Worm (Caenorhabditis elegans): Measurements from ENCODE around the gene clik-1.

The clik-1 gene

DNA sequence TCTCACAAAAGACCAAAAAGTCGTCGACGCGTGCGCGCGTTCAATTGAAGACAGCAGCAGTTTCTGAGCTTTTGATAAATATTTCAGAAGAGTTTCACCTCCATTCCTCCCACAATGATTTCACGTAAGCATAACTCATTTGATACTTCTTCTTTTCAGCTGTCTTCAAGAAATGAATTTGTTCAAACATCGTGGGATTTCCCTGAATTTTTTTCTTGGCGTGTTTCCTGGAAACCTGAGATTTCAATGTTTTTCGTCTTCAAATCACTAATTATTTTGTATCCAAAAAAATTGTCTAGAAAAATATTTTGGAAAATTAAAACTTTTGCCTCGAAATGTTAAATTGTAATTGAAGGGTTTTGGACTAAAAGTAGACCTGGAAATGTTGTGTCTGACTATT lies 9.9 kb upstream of the clik-1 start:
- no peak for TF ChIP-seq unc-62 (GFP tag; optimal IDR thresholded peaks at IDR 0.05)
- TF ChIP-seq nhr-129 (tag; optimal IDR thresholded peaks at IDR 0.05) = no peak
- no peak for TF ChIP-seq sma-3 (GFP tag; optimal IDR thresholded peaks at IDR 0.05)
- TF ChIP-seq unc-55 (GFP tag; optimal IDR thresholded peaks at IDR 0.05) = no peak
- no peak for TF ChIP-seq alr-1 (tag; optimal IDR thresholded peaks at IDR 0.05)
- no peak for TF ChIP-seq mbf-1 (tag; optimal IDR thresholded peaks at IDR 0.05)
- no peak for TF ChIP-seq F13H6.1 (tag; optimal IDR thresholded peaks at IDR 0.05)
- no peak for TF ChIP-seq sem-4 (tag; optimal IDR thresholded peaks at IDR 0.05)
- TF ChIP-seq nhr-237 (tag; optimal IDR thresholded peaks at IDR 0.05) = no peak
- TF ChIP-seq snpc-4 (tag; optimal IDR thresholded peaks at IDR 0.05) = no peak
- no peak for TF ChIP-seq mab-5 (tag; optimal IDR thresholded peaks at IDR 0.05)
- TF ChIP-seq nhr-21 (tag; optimal IDR thresholded peaks at IDR 0.05) = no peak
- no peak for TF ChIP-seq ceh-16 (tag; optimal IDR thresholded peaks at IDR 0.05)

DNA sequence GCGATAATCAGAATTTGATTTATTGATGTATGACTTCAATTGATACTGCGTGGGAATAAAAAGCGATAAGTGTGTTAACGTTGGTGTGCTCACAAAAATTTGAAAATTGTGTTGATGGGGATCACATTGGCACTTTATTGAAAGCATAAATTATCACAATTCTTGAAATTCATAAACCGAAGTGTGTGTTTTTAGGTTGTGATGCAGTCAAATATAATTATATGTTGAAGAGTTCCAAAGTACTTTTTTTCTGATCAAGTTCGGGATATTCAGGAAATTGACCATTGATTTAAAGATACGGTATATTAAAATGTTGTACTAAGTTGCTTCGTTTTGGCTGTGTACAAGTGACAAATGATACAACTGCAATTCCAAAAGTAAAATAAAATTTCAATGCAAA lies 7.2 kb upstream of the clik-1 start, which contains the start of gene srh-28:
TSS of gene srh-28 (minus strand) at position 101 of the 400 bp plus-strand sequence.
- TF ChIP-seq nhr-237 (tag; optimal IDR thresholded peaks at IDR 0.05) = no peak
- no peak for TF ChIP-seq nhr-12 (tag; optimal IDR thresholded peaks at IDR 0.05)
- TF ChIP-seq unc-55 (GFP tag; optimal IDR thresholded peaks at IDR 0.05) = no peak
- no peak for TF ChIP-seq zag-1 (tag; optimal IDR thresholded peaks at IDR 0.05)
- TF ChIP-seq lin-39 (tag; optimal IDR thresholded peaks at IDR 0.05) = no peak
- TF ChIP-seq ceh-16 (tag; optimal IDR thresholded peaks at IDR 0.05) = no peak
- TF ChIP-seq nhr-77 (tag; optimal IDR thresholded peaks at IDR 0.05) = no peak
- no peak for TF ChIP-seq ztf-4 (tag; optimal IDR thresholded peaks at IDR 0.05)
- TF ChIP-seq ama-1 (optimal IDR thresholded peaks at IDR 0.05) = no peak
- TF ChIP-seq aly-2 (tag; optimal IDR thresholded peaks at IDR 0.05) = no peak
- no peak for TF ChIP-seq R02D3.7 (tag; optimal IDR thresholded peaks at IDR 0.05)
- TF ChIP-seq nhr-21 (tag; optimal IDR thresholded peaks at IDR 0.05) = no peak
- no peak for TF ChIP-seq lsy-2 (tag; optimal IDR thresholded peaks at IDR 0.05)
- no peak for TF ChIP-seq Y55F3AM.14 (GFP tag; optimal IDR thresholded peaks at IDR 0.05)
- no peak for TF ChIP-seq ztf-1 (GFP tag; conservative IDR thresholded peaks at IDR 0.05)
- no peak for TF ChIP-seq nhr-23 (tag; optimal IDR thresholded peaks at IDR 0.05)

DNA sequence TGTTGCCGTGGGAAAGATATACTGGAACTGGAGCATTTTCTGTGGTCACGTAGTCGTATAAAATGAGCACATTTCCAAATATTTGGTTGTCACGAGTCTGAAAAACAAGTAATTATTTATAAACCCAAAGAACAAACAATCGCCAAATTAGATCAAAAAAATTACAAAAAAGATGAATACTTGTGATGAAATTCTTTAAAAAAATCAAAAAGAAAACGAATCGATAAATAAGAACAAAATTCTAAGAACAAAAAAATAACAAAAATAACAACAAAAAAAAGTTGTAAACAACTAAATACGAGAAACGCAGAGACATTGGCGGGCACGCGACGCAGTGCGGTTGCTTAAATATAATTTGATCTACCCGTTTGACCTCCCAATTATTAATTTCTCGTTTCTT lies 5.2 kb upstream of the clik-1 start, which contains the start of gene ZC404.16:
TSS of gene ZC404.16 (minus strand) at position 101 of the 400 bp plus-strand sequence.
- TF ChIP-seq sma-9 (GFP tag; optimal IDR thresholded peaks at IDR 0.05) (no peak), sma-9 (tag; optimal IDR thresholded peaks at IDR 0.05) (no peak), nhr-25 (tag; optimal IDR thresholded peaks at IDR 0.05) (no peak)

DNA sequence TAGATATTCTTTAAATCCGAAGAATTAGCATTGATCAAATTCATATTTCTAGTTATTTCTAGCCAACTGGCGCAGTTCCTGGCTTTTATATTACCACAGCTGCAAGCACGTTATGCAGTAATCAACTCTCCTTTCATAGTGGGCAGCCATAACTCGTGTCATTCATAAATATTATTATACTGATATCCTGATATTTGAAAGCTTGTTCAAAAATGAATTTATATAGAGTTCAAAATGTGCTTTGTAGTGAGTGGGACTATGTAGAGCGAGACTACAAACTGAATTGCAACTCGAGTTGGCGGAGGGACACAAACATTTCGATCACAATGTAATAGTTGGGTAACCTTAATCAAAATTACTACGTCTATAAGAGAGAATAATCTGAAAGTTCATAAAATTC lies 3.1 kb upstream of the clik-1 start, which contains the start of gene srh-30:
TSS of gene srh-30 (minus strand) at position 101 of the 400 bp plus-strand sequence.
- TF ChIP-seq nhr-23 (tag; optimal IDR thresholded peaks at IDR 0.05) = no peak
- no peak for TF ChIP-seq lin-13 (GFP tag; optimal IDR thresholded peaks at IDR 0.05)
- TF ChIP-seq R02D3.7 (tag; optimal IDR thresholded peaks at IDR 0.05) = no peak
- no peak for TF ChIP-seq lin-11 (tag; optimal IDR thresholded peaks at IDR 0.05)
- TF ChIP-seq crh-2 (tag; optimal IDR thresholded peaks at IDR 0.05) = no peak
- TF ChIP-seq ceh-16 (tag; optimal IDR thresholded peaks at IDR 0.05) = no peak
- TF ChIP-seq blmp-1 (tag; optimal IDR thresholded peaks at IDR 0.05; ENCODE audit: insufficient read depth) = no peak
- no peak for TF ChIP-seq unc-39 (tag; optimal IDR thresholded peaks at IDR 0.05)
- no peak for TF ChIP-seq dmd-4 (tag; optimal IDR thresholded peaks at IDR 0.05)
- no peak for TF ChIP-seq mdl-1 (tag; optimal IDR thresholded peaks at IDR 0.05)
- TF ChIP-seq fos-1 (tag; optimal IDR thresholded peaks at IDR 0.05) = no peak
- TF ChIP-seq lsy-2 (tag; optimal IDR thresholded peaks at IDR 0.05) = no peak
- no peak for TF ChIP-seq lin-39 (tag; optimal IDR thresholded peaks at IDR 0.05)
- no peak for TF ChIP-seq ztf-11 (tag; optimal IDR thresholded peaks at IDR 0.05)
- no peak for TF ChIP-seq sma-3 (GFP tag; optimal IDR thresholded peaks at IDR 0.05)
- TF ChIP-seq Y55F3AM.14 (GFP tag; optimal IDR thresholded peaks at IDR 0.05) = no peak
- TF ChIP-seq nhr-21 (tag; optimal IDR thresholded peaks at IDR 0.05) = no peak
- no peak for TF ChIP-seq mbf-1 (tag; optimal IDR thresholded peaks at IDR 0.05)

DNA sequence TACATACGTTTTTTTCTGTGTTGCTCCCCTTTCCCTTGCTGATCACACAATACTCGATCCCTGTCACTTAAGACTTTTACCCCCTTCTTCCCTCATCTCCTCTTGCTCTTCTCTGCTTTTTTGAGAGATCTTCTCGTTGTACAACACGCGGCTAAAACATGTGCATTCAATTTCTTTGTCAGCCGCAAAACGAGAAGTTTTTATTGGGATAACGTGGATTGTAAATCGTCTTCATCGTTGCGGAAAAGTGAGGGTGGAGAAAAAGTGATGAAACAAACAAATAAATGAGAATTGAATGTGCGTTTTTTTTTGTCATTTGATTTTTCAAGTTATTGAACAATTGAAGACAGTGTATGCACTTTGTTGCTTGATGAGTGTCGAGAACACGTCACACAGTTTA lies 908 bp upstream of the clik-1 start:
- TF ChIP-seq nhr-237 (tag; optimal IDR thresholded peaks at IDR 0.05) (no peak), peb-1 (tag; optimal IDR thresholded peaks at IDR 0.05) (no peak), ceh-82 (tag; optimal IDR thresholded peaks at IDR 0.05) (no peak), R02D3.7 (tag; optimal IDR thresholded peaks at IDR 0.05) (no peak), blmp-1 (tag; optimal IDR thresholded peaks at IDR 0.05; ENCODE audit: insufficient read depth) (no peak), unc-55 (GFP tag; optimal IDR thresholded peaks at IDR 0.05) (no peak), ceh-16 (tag; optimal IDR thresholded peaks at IDR 0.05) (no peak), elt-3 (tag; optimal IDR thresholded peaks at IDR 0.05) (no peak), mab-5 (tag; optimal IDR thresholded peaks at IDR 0.05) (no peak), Y55F3AM.14 (GFP tag; optimal IDR thresholded peaks at IDR 0.05) (no peak), lin-39 (tag; optimal IDR thresholded peaks at IDR 0.05) (no peak), ztf-1 (GFP tag; conservative IDR thresholded peaks at IDR 0.05) (no peak), nhr-129 (tag; optimal IDR thresholded peaks at IDR 0.05) (no peak), nhr-23 (tag; optimal IDR thresholded peaks at IDR 0.05) (no peak), lin-11 (tag; optimal IDR thresholded peaks at IDR 0.05) (no peak), dmd-4 (tag; optimal IDR thresholded peaks at IDR 0.05) (no peak), lin-13 (GFP tag; optimal IDR thresholded peaks at IDR 0.05) (no peak), nhr-10 (tag; optimal IDR thresholded peaks at IDR 0.05) (no peak)

Measured in whole organism, L2 larva.